Fruit fly (Drosophila melanogaster) whole organism, embryonic: Measurements from ENCODE around the gene CG16953.

Experiments used
- B-H2 ChIP-seq: fragments of 200-800 bp; sonication (Bioruptor generic); optimal IDR thresholded peaks from 2 replicates; lab custom pipeline; 2018; ENCODE audit warnings: missing biosample characterization, mild to moderate bottlenecking, missing genetic modification characterization
- CG10274 ChIP-seq: fragments of 200-800 bp; sonication (Bioruptor generic); optimal IDR thresholded peaks from 3 replicates; lab custom pipeline; 2017; ENCODE audit warnings: missing biosample characterization, mild to moderate bottlenecking, missing genetic modification characterization
- CG10543 ChIP-seq: fragments of 200-800 bp; sonication (Bioruptor generic); optimal IDR thresholded peaks from 3 replicates; lab custom pipeline; 2017; ENCODE audit warnings: missing biosample characterization, mild to moderate bottlenecking, missing genetic modification characterization, moderate library complexity
- CG11695 ChIP-seq: fragments of 200-800 bp; sonication (Bioruptor generic); IDR thresholded peaks from 3 replicates; pipeline ENCODE4 v1.3.6; 2022; ENCODE audit warnings: missing biosample characterization, missing genetic modification characterization
- CG12769 ChIP-seq: fragments of 200-800 bp; sonication (Bioruptor generic); optimal IDR thresholded peaks from 2 replicates; lab custom pipeline; 2019; ENCODE audit warnings: missing biosample characterization, mild to moderate bottlenecking, missing genetic modification characterization, moderate library complexity
- CG15011 ChIP-seq: fragments of 200-800 bp; sonication (Bioruptor generic); optimal IDR thresholded peaks from 3 replicates; lab custom pipeline; 2018; ENCODE audit warnings: missing biosample characterization, mild to moderate bottlenecking, missing genetic modification characterization
- CG15696 ChIP-seq: fragments of 200-800 bp; sonication (Bioruptor generic); optimal IDR thresholded peaks from 2 replicates; lab custom pipeline; 2019; ENCODE audit warnings: missing biosample characterization, mild to moderate bottlenecking, missing genetic modification characterization, moderate library complexity
- CG1647 ChIP-seq: fragments of 200-800 bp; sonication (Bioruptor generic); optimal IDR thresholded peaks from 3 replicates; lab custom pipeline; 2016; ENCODE audit warnings: missing biosample characterization, missing genetic modification characterization
- CG17361 ChIP-seq: fragments of 200-800 bp; sonication (Bioruptor generic); IDR thresholded peaks from 3 replicates; pipeline ENCODE4 v1.3.6; 2022; ENCODE audit warnings: missing biosample characterization, missing genetic modification characterization
- CG1832 ChIP-seq: fragments of 200-800 bp; sonication (Bioruptor generic); optimal IDR thresholded peaks from 2 replicates; lab custom pipeline; 2017; ENCODE audit warnings: missing biosample characterization, mild to moderate bottlenecking, missing genetic modification characterization, inconsistent platforms
- CG2712 ChIP-seq: fragments of 200-800 bp; optimal IDR thresholded peaks from 3 replicates; lab custom pipeline; 2019; ENCODE audit warnings: missing biosample characterization, mild to moderate bottlenecking, missing genetic modification characterization, moderate library complexity
- CG4282 ChIP-seq: fragments of 200-800 bp; sonication (Bioruptor generic); optimal IDR thresholded peaks from 2 replicates; lab custom pipeline; 2016; ENCODE audit warnings: missing biosample characterization, missing genetic modification characterization
- CG4854 ChIP-seq: fragments of 200-800 bp; sonication (Bioruptor generic); optimal IDR thresholded peaks from 2 replicates; lab custom pipeline; 2016; ENCODE audit warnings: missing biosample characterization, missing genetic modification characterization, inconsistent platforms
- CG6765 ChIP-seq: fragments of 200-800 bp; sonication (Bioruptor generic); optimal IDR thresholded peaks from 3 replicates; lab custom pipeline; 2017; ENCODE audit warnings: missing biosample characterization, mild to moderate bottlenecking, missing genetic modification characterization
- CG7372 ChIP-seq: fragments of 200-800 bp; sonication (Bioruptor generic); IDR thresholded peaks from 2 replicates; pipeline ENCODE4 v1.3.6; 2022; ENCODE audit warnings: missing biosample characterization, missing genetic modification characterization
- CG9797 ChIP-seq: fragments of 200-800 bp; sonication (Bioruptor generic); optimal IDR thresholded peaks from 3 replicates; lab custom pipeline; 2018; ENCODE audit warnings: missing biosample characterization, mild to moderate bottlenecking, missing genetic modification characterization
- CG9932 ChIP-seq: fragments of 200-800 bp; sonication (Bioruptor generic); IDR thresholded peaks from 2 replicates; pipeline ENCODE4 v1.3.6; 2022; ENCODE audit warnings: missing biosample characterization, missing genetic modification characterization
- CTCF ChIP-seq: fragments of 200-800 bp; sonication (Bioruptor generic); optimal IDR thresholded peaks from 2 replicates; lab custom pipeline; 2017; ENCODE audit warnings: missing biosample characterization, mild to moderate bottlenecking, missing genetic modification characterization, moderate library complexity
- Dek ChIP-seq: fragments of 200-800 bp; sonication (Bioruptor generic); optimal IDR thresholded peaks from 3 replicates; lab custom pipeline; 2019; ENCODE audit warnings: missing biosample characterization, mild to moderate bottlenecking, missing genetic modification characterization, moderate library complexity
- Dref ChIP-seq: fragments of 200-800 bp; sonication (Bioruptor generic); IDR thresholded peaks from 2 replicates; pipeline ENCODE4 v1.3.6; 2022; ENCODE audit warnings: missing biosample characterization, missing genetic modification characterization
- Ets65A ChIP-seq: fragments of 200-800 bp; sonication (Bioruptor generic); peaks from one replicate; lab custom pipeline; 2016; ENCODE audit warnings: missing biosample characterization, missing genetic modification characterization
- Ets97D ChIP-seq: fragments of 200-800 bp; sonication (Bioruptor generic); optimal IDR thresholded peaks from 3 replicates; lab custom pipeline; 2016; ENCODE audit warnings: missing biosample characterization, missing genetic modification characterization
- Fer3 ChIP-seq: fragments of 200-800 bp; sonication (Bioruptor generic); optimal IDR thresholded peaks from 2 replicates; lab custom pipeline; 2018; ENCODE audit warnings: missing biosample characterization, mild to moderate bottlenecking, missing genetic modification characterization, moderate library complexity
- Gsc ChIP-seq: fragments of 200-800 bp; sonication (Bioruptor generic); IDR thresholded peaks from 2 replicates; pipeline ENCODE4 v1.3.6; 2022; ENCODE audit warnings: missing biosample characterization, missing genetic modification characterization
- H15 ChIP-seq: fragments of 200-800 bp; sonication (Bioruptor generic); IDR thresholded peaks from 3 replicates; pipeline ENCODE4 v1.3.6; 2022; ENCODE audit warnings: missing biosample characterization, missing genetic modification characterization
- Hand ChIP-seq: fragments of 200-800 bp; sonication (Bioruptor generic); optimal IDR thresholded peaks from 2 replicates; lab custom pipeline; 2017; ENCODE audit warnings: mild to moderate bottlenecking, missing biosample characterization, missing genetic modification reagents, missing genetic modification characterization
- HmgD ChIP-seq: fragments of 200-800 bp; sonication (Bioruptor generic); optimal IDR thresholded peaks from 3 replicates; lab custom pipeline; 2016; ENCODE audit warnings: missing biosample characterization, missing genetic modification characterization
- Kr ChIP-seq: fragments of 200-800 bp; sonication (Bioruptor generic); optimal IDR thresholded peaks from 2 replicates; lab custom pipeline; 2017; ENCODE audit warnings: missing biosample characterization, mild to moderate bottlenecking, missing genetic modification characterization
- NFAT ChIP-seq: fragments of 200-800 bp; sonication (Bioruptor generic); IDR thresholded peaks from 2 replicates; pipeline ENCODE4 v1.3.6; 2022; ENCODE audit warnings: missing biosample characterization, missing genetic modification characterization
- PHDP ChIP-seq: fragments of 200-800 bp; sonication (Bioruptor generic); optimal IDR thresholded peaks from 3 replicates; lab custom pipeline; 2018; ENCODE audit warnings: missing biosample characterization, mild to moderate bottlenecking, missing genetic modification characterization, moderate library complexity
- Scr ChIP-seq: fragments of 200-800 bp; sonication (Bioruptor generic); IDR thresholded peaks from 2 replicates; pipeline ENCODE4 v1.3.6; 2022; ENCODE audit warnings: missing biosample characterization, missing genetic modification characterization; ENCODE audit not compliant: partially characterized antibody
- TFAM ChIP-seq: fragments of 200-800 bp; sonication (Bioruptor generic); optimal IDR thresholded peaks from 2 replicates; lab custom pipeline; 2017; ENCODE audit warnings: missing biosample characterization, missing genetic modification characterization, inconsistent platforms
- Taf1 ChIP-seq: fragments of 200-800 bp; sonication (Bioruptor generic); IDR thresholded peaks from 2 replicates; pipeline ENCODE4 v1.3.6; 2022; ENCODE audit warnings: missing biosample characterization, missing genetic modification characterization
- Vsx1 ChIP-seq: fragments of 200-800 bp; sonication (Bioruptor generic); optimal IDR thresholded peaks from 2 replicates; lab custom pipeline; 2017; ENCODE audit warnings: missing biosample characterization, mild to moderate bottlenecking, missing genetic modification characterization, missing genetic modification reagents
- ap ChIP-seq: fragments of 200-800 bp; sonication (Bioruptor generic); IDR thresholded peaks from 2 replicates; pipeline ENCODE4 v1.3.6; 2022; ENCODE audit warnings: missing biosample characterization, missing genetic modification characterization
- bab2 ChIP-seq: fragments of 200-800 bp; sonication (Bioruptor generic); optimal IDR thresholded peaks from 2 replicates; lab custom pipeline; 2016; ENCODE audit warnings: missing biosample characterization, missing genetic modification characterization
- cas ChIP-seq: fragments of 200-800 bp; sonication (Bioruptor generic); IDR thresholded peaks from 2 replicates; pipeline ENCODE4 v1.3.6; 2022; ENCODE audit warnings: missing biosample characterization, missing genetic modification characterization
- cg ChIP-seq: fragments of 200-800 bp; sonication (Bioruptor generic); optimal IDR thresholded peaks from 3 replicates; lab custom pipeline; 2019; ENCODE audit warnings: missing biosample characterization, mild to moderate bottlenecking, missing genetic modification characterization, moderate library complexity
- crc ChIP-seq: fragments of 200-800 bp; sonication (Bioruptor generic); optimal IDR thresholded peaks from 2 replicates; lab custom pipeline; 2016; ENCODE audit warnings: missing biosample characterization, missing genetic modification characterization
- exex ChIP-seq: fragments of 200-800 bp; sonication (Bioruptor generic); optimal IDR thresholded peaks from 4 replicates; lab custom pipeline; 2018; ENCODE audit warnings: missing biosample characterization, mild to moderate bottlenecking, missing genetic modification characterization, moderate library complexity
- fd102C ChIP-seq: fragments of 200-800 bp; sonication (Bioruptor generic); optimal IDR thresholded peaks from 2 replicates; lab custom pipeline; 2018; ENCODE audit warnings: missing biosample characterization, mild to moderate bottlenecking, missing genetic modification characterization, moderate library complexity
- fru ChIP-seq: fragments of >200 bp; optimal IDR thresholded peaks from 2 replicates; lab custom pipeline; 2017
- ind ChIP-seq: fragments of 200-800 bp; sonication (Bioruptor generic); optimal IDR thresholded peaks from 3 replicates; lab custom pipeline; 2016; ENCODE audit warnings: missing biosample characterization, missing genetic modification characterization
- jing ChIP-seq: fragments of 200-800 bp; sonication (Bioruptor generic); optimal IDR thresholded peaks from 2 replicates; lab custom pipeline; 2018; ENCODE audit warnings: missing biosample characterization, mild to moderate bottlenecking, missing genetic modification characterization
- lilli ChIP-seq: fragments of 200-800 bp; sonication (Bioruptor generic); optimal IDR thresholded peaks from 3 replicates; lab custom pipeline; 2016; ENCODE audit warnings: missing biosample characterization, missing genetic modification characterization
- nmo ChIP-seq: fragments of 200-800 bp; sonication (Bioruptor generic); optimal IDR thresholded peaks from 2 replicates; lab custom pipeline; 2018; ENCODE audit warnings: missing biosample characterization, mild to moderate bottlenecking, missing genetic modification characterization, moderate library complexity
- ro ChIP-seq: fragments of 200-800 bp; sonication (Bioruptor generic); IDR thresholded peaks from 2 replicates; pipeline ENCODE4 v1.3.6; 2022; ENCODE audit warnings: missing biosample characterization, missing genetic modification characterization
- sisA ChIP-seq: fragments of 200-800 bp; sonication (Bioruptor generic); IDR thresholded peaks from 2 replicates; pipeline ENCODE4 v1.3.6; 2022; ENCODE audit warnings: missing biosample characterization, missing genetic modification characterization
- sna ChIP-seq: fragments of 200-800 bp; sonication (Bioruptor generic); IDR thresholded peaks from 2 replicates; pipeline ENCODE4 v1.3.6; 2022; ENCODE audit warnings: missing biosample characterization, missing genetic modification characterization; ENCODE audit not compliant: partially characterized antibody
- sob ChIP-seq: fragments of 200-800 bp; sonication (Bioruptor generic); IDR thresholded peaks from 2 replicates; pipeline ENCODE4 v1.3.6; 2022; ENCODE audit warnings: missing biosample characterization, missing genetic modification characterization
- tgo ChIP-seq: fragments of 200-800 bp; sonication (Bioruptor generic); IDR thresholded peaks from 3 replicates; pipeline ENCODE4 v1.3.6; 2022; ENCODE audit warnings: missing biosample characterization, missing genetic modification characterization

The CG16953 gene

dm6 chr3R:20549855-20550603, 35.6 kb downstream of the CG16953 start (continued):
- TF ChIP-seq Scr (GFP tag; lab: Robert Waterston, UW) = no peak
- TF ChIP-seq H15 (GFP tag; lab: Robert Waterston, UW) = peak; percentile 74; the same call in 2 of the 3 replicates
- peak; percentile 84 for TF ChIP-seq sob (GFP tag; lab: Robert Waterston, UW)
- peak; percentile 39 for TF ChIP-seq CG12769 (tag; lab: Kevin White, UChicago)
- no peak for TF ChIP-seq fd102C
- TF ChIP-seq Dek (tag; lab: Kevin White, UChicago) = peak; percentile 67
- peak; percentile 90 for TF ChIP-seq CG10543
- TF ChIP-seq CG4854 (GFP tag; lab: Kevin White, UChicago) = peak; percentile 45
- TF ChIP-seq CG2712 = peak; percentile 93
- peak; percentile 87 for TF ChIP-seq CG15696
- TF ChIP-seq TFAM (GFP tag; lab: Kevin White, UChicago) = peak; percentile 46
- TF ChIP-seq ro = peak; percentile 63
- TF ChIP-seq Fer3 = peak; percentile 89
- TF ChIP-seq cg (GFP tag; lab: Kevin White, UChicago) = no peak
- TF ChIP-seq CG9932 = peak; percentile 78
- no peak for TF ChIP-seq Gsc (GFP tag; lab: Robert Waterston, UW)
- TF ChIP-seq sisA (GFP tag; lab: Robert Waterston, UW) = peak; percentile 85
- peak; percentile 1 for TF ChIP-seq CG1647
- TF ChIP-seq CG6765 = peak; percentile 80
- peak; percentile 89 for TF ChIP-seq tgo (GFP tag; lab: Robert Waterston, UW)
- TF ChIP-seq sna = no peak
- TF ChIP-seq CG7372 = peak; percentile 77
- peak; percentile 62 for TF ChIP-seq ap (GFP tag; lab: Robert Waterston, UW)
- TF ChIP-seq cas (GFP tag; lab: Robert Waterston, UW) = peak; percentile 25; the same call in 1 of the 2 replicates
- TF ChIP-seq Ets97D (GFP tag; lab: Kevin White, UChicago) = peak; percentile 8
- TF ChIP-seq CG4282 (GFP tag; lab: Kevin White, UChicago) = no peak
- no peak for TF ChIP-seq CTCF
- TF ChIP-seq jing (GFP tag; lab: Kevin White, UChicago) = peak; percentile 74
- peak; percentile 5 for TF ChIP-seq bab2 (GFP tag; lab: Kevin White, UChicago)
- peak; percentile 85 for TF ChIP-seq CG17361 (GFP tag; lab: Robert Waterston, UW)
- TF ChIP-seq exex (tag; lab: Kevin White, UChicago) = peak; percentile 84
- no peak for TF ChIP-seq CG9797 (GFP tag; lab: Kevin White, UChicago)
- peak; percentile 74 for TF ChIP-seq B-H2 (GFP tag; lab: Kevin White, UChicago)
- no peak for TF ChIP-seq CG1832 (GFP tag; lab: Kevin White, UChicago)
- TF ChIP-seq nmo (GFP tag; lab: Kevin White, UChicago) = peak; percentile 90
- TF ChIP-seq fru (lab: Kevin White, UChicago) = no peak
- peak; percentile 80; the same call in 2 of the 3 replicates for TF ChIP-seq CG11695 (GFP tag; lab: Robert Waterston, UW)
- TF ChIP-seq CG10274 (GFP tag; lab: Kevin White, UChicago) = peak; percentile 76
- TF ChIP-seq Dref (GFP tag; lab: Robert Waterston, UW) = 0 out of 2 replicates have a peak, but pooled peaks have one; percentile 18
- peak; percentile 81 for TF ChIP-seq lilli (GFP tag; lab: Kevin White, UChicago)
- peak; percentile 86 for TF ChIP-seq ind (GFP tag; lab: Kevin White, UChicago)
- TF ChIP-seq Ets65A = peak; percentile 95
- TF ChIP-seq Hand (GFP tag; lab: Kevin White, UChicago) = peak; percentile 77
- peak; percentile 94 for TF ChIP-seq Vsx1 (GFP tag; lab: Kevin White, UChicago)
- TF ChIP-seq PHDP = peak; percentile 88
- no peak for TF ChIP-seq HmgD (GFP tag; lab: Kevin White, UChicago)
- TF ChIP-seq crc (GFP tag; lab: Kevin White, UChicago) = no peak
- peak; percentile 62 for TF ChIP-seq CG15011 (GFP tag; lab: Kevin White, UChicago)
- peak; percentile 33; the same call in 1 of the 2 replicates for TF ChIP-seq NFAT
- peak; percentile 48; the same call in 1 of the 2 replicates for TF ChIP-seq Taf1 (GFP tag; lab: Robert Waterston, UW)
- no peak for TF ChIP-seq Kr
